Fruit fly (Drosophila melanogaster) whole organism, prepupa: ENCODE data around the gene oaf.

Experiments used
- Blimp-1 ChIP-seq: fragments of 200-800 bp; sonication (Bioruptor generic); optimal IDR thresholded peaks from 3 replicates; lab custom pipeline; 2017; ENCODE audit warnings: missing biosample characterization, missing genetic modification characterization, mild to moderate bottlenecking, moderate library complexity, missing genetic modification reagents
- CG10631 ChIP-seq: fragments of 200-800 bp; sonication (Bioruptor generic); optimal IDR thresholded peaks from 2 replicates; lab custom pipeline; 2016; ENCODE audit warnings: missing biosample characterization, missing genetic modification characterization
- CG10669 ChIP-seq: fragments of 200-800 bp; sonication (Bioruptor generic); optimal IDR thresholded peaks from 3 replicates; lab custom pipeline; 2018; ENCODE audit warnings: missing biosample characterization, mild to moderate bottlenecking, missing genetic modification characterization, moderate library complexity
- CG11294 ChIP-seq: fragments of 200-800 bp; sonication (Bioruptor generic); IDR thresholded peaks from 2 replicates; pipeline ENCODE4 v1.3.6; 2022; ENCODE audit warnings: missing biosample characterization, missing genetic modification characterization
- CG11762 ChIP-seq: fragments of 200-800 bp; sonication (Bioruptor generic); optimal IDR thresholded peaks from 3 replicates; lab custom pipeline; 2016; ENCODE audit warnings: missing biosample characterization, missing genetic modification characterization; ENCODE audit not compliant: insufficient read depth
- CG11902 ChIP-seq: fragments of 200-800 bp; sonication (Bioruptor generic); optimal IDR thresholded peaks from 3 replicates; lab custom pipeline; 2016; ENCODE audit warnings: missing biosample characterization, missing genetic modification characterization
- CG15336 ChIP-seq: fragments of 200-800 bp; sonication (Bioruptor generic); IDR thresholded peaks from 2 replicates; pipeline ENCODE4 v1.3.6; 2022; ENCODE audit warnings: missing biosample characterization, missing genetic modification characterization
- CG3032 ChIP-seq: fragments of 200-800 bp; optimal IDR thresholded peaks from 2 replicates; lab custom pipeline; 2019; ENCODE audit warnings: missing biosample characterization, mild to moderate bottlenecking, missing genetic modification characterization, moderate library complexity
- CG31627 ChIP-seq: fragments of 200-800 bp; sonication (Bioruptor generic); optimal IDR thresholded peaks from 3 replicates; lab custom pipeline; 2016; ENCODE audit warnings: missing biosample characterization, missing genetic modification characterization
- CG32006 ChIP-seq: fragments of 200-800 bp; sonication (Bioruptor generic); optimal IDR thresholded peaks from 3 replicates; lab custom pipeline; 2017; ENCODE audit warnings: missing biosample characterization, mild to moderate bottlenecking, missing genetic modification characterization
- CG34406 ChIP-seq: fragments of 200-800 bp; sonication (Bioruptor generic); optimal IDR thresholded peaks from 3 replicates; lab custom pipeline; 2016; ENCODE audit warnings: missing biosample characterization, missing genetic modification characterization
- CG4318 ChIP-seq: fragments of 200-800 bp; sonication (Bioruptor generic); optimal IDR thresholded peaks from 3 replicates; lab custom pipeline; 2017; ENCODE audit warnings: missing biosample characterization, mild to moderate bottlenecking, missing genetic modification characterization
- CG6163 ChIP-seq: fragments of 200-800 bp; sonication (Bioruptor generic); IDR thresholded peaks from 3 replicates; pipeline ENCODE4 v1.3.6; 2022; ENCODE audit warnings: missing biosample characterization, missing genetic modification characterization
- CG6276 ChIP-seq: fragments of 200-800 bp; sonication (Bioruptor generic); optimal IDR thresholded peaks from 2 replicates; lab custom pipeline; 2017; ENCODE audit warnings: missing biosample characterization, mild to moderate bottlenecking, missing genetic modification characterization
- CG6808 ChIP-seq: fragments of 200-800 bp; sonication (Bioruptor generic); optimal IDR thresholded peaks from 3 replicates; lab custom pipeline; 2017; ENCODE audit warnings: missing biosample characterization, missing genetic modification characterization, mild to moderate bottlenecking, moderate library complexity, missing genetic modification reagents
- CG6854 ChIP-seq: fragments of 200-800 bp; sonication (Bioruptor generic); optimal IDR thresholded peaks from 2 replicates; lab custom pipeline; 2017; ENCODE audit warnings: missing biosample characterization, mild to moderate bottlenecking, missing genetic modification characterization
- CG7368 ChIP-seq: fragments of 200-800 bp; sonication (Bioruptor generic); optimal IDR thresholded peaks from 3 replicates; lab custom pipeline; 2016; ENCODE audit warnings: missing biosample characterization, missing genetic modification characterization
- CG8119 ChIP-seq: fragments of 200-800 bp; sonication (Bioruptor generic); IDR thresholded peaks from 3 replicates; pipeline ENCODE4 v1.3.6; 2022; ENCODE audit warnings: missing biosample characterization, missing genetic modification characterization
- CG8319 ChIP-seq: fragments of 200-800 bp; sonication (Bioruptor generic); optimal IDR thresholded peaks from 3 replicates; lab custom pipeline; 2016; ENCODE audit warnings: missing biosample characterization, missing genetic modification characterization
- CG8632 ChIP-seq: fragments of 200-800 bp; sonication (Bioruptor generic); optimal IDR thresholded peaks from 3 replicates; lab custom pipeline; 2016; ENCODE audit warnings: missing biosample characterization, missing genetic modification characterization
- CG9139 ChIP-seq: fragments of 200-800 bp; sonication (Bioruptor generic); optimal IDR thresholded peaks from 3 replicates; lab custom pipeline; 2017; ENCODE audit warnings: missing biosample characterization, mild to moderate bottlenecking, missing genetic modification characterization
- Eip75B ChIP-seq: fragments of 200-800 bp; sonication (Bioruptor generic); optimal IDR thresholded peaks from 3 replicates; lab custom pipeline; 2016; ENCODE audit warnings: missing biosample characterization, missing genetic modification characterization
- Eip93F ChIP-seq: fragments of 200-800 bp; sonication (Bioruptor generic); optimal IDR thresholded peaks from 2 replicates; lab custom pipeline; 2016; ENCODE audit warnings: missing biosample characterization, mild to moderate bottlenecking, missing genetic modification characterization
- Ets21C ChIP-seq: fragments of 200-800 bp; sonication (Bioruptor generic); optimal IDR thresholded peaks from 3 replicates; lab custom pipeline; 2016; ENCODE audit warnings: missing biosample characterization, missing genetic modification characterization
- Gug ChIP-seq: fragments of 200-800 bp; sonication (Bioruptor generic); IDR thresholded peaks from 2 replicates; pipeline ENCODE4 v1.3.6; 2022; ENCODE audit warnings: missing biosample characterization, missing genetic modification characterization
- Hr38 ChIP-seq: sonication (Bioruptor generic); optimal IDR thresholded peaks from 2 replicates; lab custom pipeline; 2016; ENCODE audit warnings: missing biosample characterization, missing genetic modification characterization
- Hr39 ChIP-seq: fragments of 200-800 bp; sonication (Bioruptor generic); optimal IDR thresholded peaks from 2 replicates; lab custom pipeline; 2016; ENCODE audit warnings: missing biosample characterization, missing genetic modification characterization
- Hr4 ChIP-seq: fragments of 200-800 bp; sonication (Bioruptor generic); optimal IDR thresholded peaks from 3 replicates; lab custom pipeline; 2016; ENCODE audit warnings: missing biosample characterization, missing genetic modification characterization
- Lpt ChIP-seq: fragments of 200-800 bp; sonication (Bioruptor generic); optimal IDR thresholded peaks from 3 replicates; lab custom pipeline; 2016; ENCODE audit warnings: missing biosample characterization, missing genetic modification characterization
- OdsH ChIP-seq: fragments of 200-800 bp; sonication (Bioruptor generic); optimal IDR thresholded peaks from 3 replicates; lab custom pipeline; 2016; ENCODE audit warnings: missing biosample characterization, missing genetic modification characterization
- Sox102F ChIP-seq: fragments of 200-800 bp; sonication (Bioruptor generic); optimal IDR thresholded peaks from 2 replicates; lab custom pipeline; 2016; ENCODE audit warnings: missing biosample characterization, mild to moderate bottlenecking, missing genetic modification characterization
- Sox15 ChIP-seq: fragments of 200-800 bp; sonication (Bioruptor generic); optimal IDR thresholded peaks from 3 replicates; lab custom pipeline; 2016; ENCODE audit warnings: missing biosample characterization, missing genetic modification characterization
- achi ChIP-seq: fragments of 200-800 bp; sonication (Bioruptor generic); optimal IDR thresholded peaks from 3 replicates; lab custom pipeline; 2016; ENCODE audit warnings: missing biosample characterization, missing genetic modification characterization
- acj6 ChIP-seq: fragments of 200-800 bp; sonication (Bioruptor generic); optimal IDR thresholded peaks from 3 replicates; lab custom pipeline; 2016; ENCODE audit warnings: missing biosample characterization, missing genetic modification characterization
- cyc ChIP-seq: fragments of 200-800 bp; sonication (Bioruptor generic); optimal IDR thresholded peaks from 3 replicates; lab custom pipeline; 2016; ENCODE audit warnings: missing biosample characterization, missing genetic modification characterization
- dac ChIP-seq: fragments of 200-800 bp; sonication (Bioruptor generic); optimal IDR thresholded peaks from 2 replicates; lab custom pipeline; 2017; ENCODE audit warnings: missing biosample characterization, mild to moderate bottlenecking, missing genetic modification characterization
- dsx ChIP-seq: fragments of 200-800 bp; optimal IDR thresholded peaks from 3 replicates; lab custom pipeline; 2019; ENCODE audit warnings: missing biosample characterization, mild to moderate bottlenecking, missing genetic modification characterization, moderate library complexity; ENCODE audit not compliant: poor library complexity, severe bottlenecking
- eg ChIP-seq: fragments of 200-800 bp; sonication (Bioruptor generic); IDR thresholded peaks from 3 replicates; pipeline ENCODE4 v1.3.6; 2022; ENCODE audit warnings: missing biosample characterization, missing genetic modification characterization
- fd59A ChIP-seq: fragments of 200-800 bp; sonication (Bioruptor generic); optimal IDR thresholded peaks from 2 replicates; lab custom pipeline; 2017; ENCODE audit warnings: missing biosample characterization, mild to moderate bottlenecking, missing genetic modification characterization, missing genetic modification reagents
- fd85E ChIP-seq: fragments of 200-800 bp; sonication (Bioruptor generic); optimal IDR thresholded peaks from 3 replicates; lab custom pipeline; 2016; ENCODE audit warnings: missing biosample characterization, missing genetic modification characterization
- fkh ChIP-seq: fragments of 200-800 bp; sonication (Bioruptor generic); optimal IDR thresholded peaks from 3 replicates; lab custom pipeline; 2017; ENCODE audit warnings: missing biosample characterization, mild to moderate bottlenecking, missing genetic modification characterization, moderate library complexity
- net ChIP-seq: fragments of 200-800 bp; sonication (Bioruptor generic); optimal IDR thresholded peaks from 3 replicates; lab custom pipeline; 2016; ENCODE audit warnings: missing biosample characterization, missing genetic modification characterization
- pdm3 ChIP-seq: fragments of 200-800 bp; sonication (Bioruptor generic); optimal IDR thresholded peaks from 3 replicates; lab custom pipeline; 2016; ENCODE audit warnings: missing biosample characterization, missing genetic modification characterization
- salr ChIP-seq, 2 experiments: fragments of 200-800 bp; sonication (Bioruptor generic); optimal IDR thresholded peaks; 3 replicates each; lab custom pipeline; 2016 to 2018; ENCODE audit warnings: missing biosample characterization in 2 of 2, missing genetic modification characterization in 2 of 2, mild to moderate bottlenecking in 1 of 2
- spab ChIP-seq: fragments of 200-800 bp; sonication (Bioruptor generic); optimal IDR thresholded peaks from 2 replicates; lab custom pipeline; 2017; ENCODE audit warnings: missing biosample characterization, mild to moderate bottlenecking, missing genetic modification characterization, missing genetic modification reagents
- ss ChIP-seq, 2 experiments: fragments of 200-800 bp; sonication (Bioruptor generic); optimal IDR thresholded peaks; 2 replicates in 1 of 2; 3 replicates in 1 of 2; lab custom pipeline; 2017 to 2018; ENCODE audit warnings: mild to moderate bottlenecking in 2 of 2, missing biosample characterization in 2 of 2, missing genetic modification characterization in 2 of 2, moderate library complexity in 1 of 2
- svp ChIP-seq: fragments of 200-800 bp; sonication (Bioruptor generic); peaks from one replicate; lab custom pipeline; 2016; ENCODE audit warnings: missing biosample characterization, missing genetic modification characterization
- topi ChIP-seq: fragments of 200-800 bp; sonication (Bioruptor generic); optimal IDR thresholded peaks from 3 replicates; lab custom pipeline; 2016; ENCODE audit warnings: missing biosample characterization, missing genetic modification characterization

The oaf gene

DNA sequence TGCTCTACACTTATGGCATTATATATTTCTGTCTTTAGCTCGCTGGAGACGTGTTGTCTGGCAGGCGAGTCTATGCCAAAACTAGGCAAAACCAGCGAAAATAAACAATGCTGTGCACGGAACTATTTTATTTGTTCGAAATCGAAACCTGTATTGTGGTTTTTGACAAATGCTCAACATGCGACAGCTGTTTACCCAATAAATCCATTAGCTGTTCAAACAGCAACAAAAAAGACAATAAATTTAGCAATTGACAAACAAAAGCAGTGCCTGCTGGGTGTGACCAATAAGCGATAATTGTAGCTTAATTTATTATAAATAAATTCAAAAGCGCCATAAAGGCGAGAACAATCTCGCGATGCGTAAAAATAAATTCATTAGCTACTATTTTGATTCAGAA is 20.0 kb upstream of the oaf start:
- no peak for TF ChIP-seq Eip75B (GFP tag; lab: Kevin White, UChicago)
- no peak for TF ChIP-seq Sox102F (GFP tag; lab: Kevin White, UChicago)
- peak; percentile 47 for TF ChIP-seq fkh
- TF ChIP-seq spab (GFP tag; lab: Kevin White, UChicago), result no peak
- no peak for TF ChIP-seq Sox15 (GFP tag; lab: Kevin White, UChicago)
- TF ChIP-seq Hr39 (GFP tag; lab: Kevin White, UChicago), result no peak
- TF ChIP-seq CG7368, result no peak
- TF ChIP-seq ss (GFP tag; optimal IDR thresholded peaks at IDR 0.05; lab: Kevin White, UChicago), result no peak

DNA sequence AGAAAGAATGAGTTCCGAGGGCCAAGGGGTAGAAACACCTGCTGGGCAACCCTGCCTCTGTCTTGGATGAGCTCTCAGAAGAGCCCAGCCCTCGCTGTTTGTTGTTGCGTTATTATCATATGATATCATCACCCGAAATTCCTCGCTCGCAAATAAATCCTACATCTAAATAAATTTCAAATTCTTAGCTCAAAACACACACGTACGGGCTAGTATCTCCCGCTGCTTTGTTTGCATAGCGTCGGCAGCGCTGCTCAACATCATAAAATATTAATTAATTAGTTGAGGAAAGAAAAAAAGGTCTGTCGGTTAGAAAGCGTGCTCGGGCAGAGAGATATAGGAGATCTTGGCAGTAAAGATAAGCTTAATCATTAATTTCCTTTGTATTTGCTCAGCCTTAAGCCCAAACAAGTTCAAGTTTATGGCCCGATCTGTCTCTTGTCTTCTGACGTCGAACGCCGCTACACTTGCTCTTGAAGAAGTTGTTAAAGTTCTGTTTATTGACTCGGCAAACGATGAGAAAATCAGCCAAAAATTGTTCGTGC is 18.8 kb upstream of the oaf start:
- TF ChIP-seq CG6276 (GFP tag; lab: Kevin White, UChicago), result no peak
- TF ChIP-seq Ets21C (GFP tag; lab: Kevin White, UChicago), result no peak
- no peak for TF ChIP-seq CG34406
- no peak for TF ChIP-seq CG8119
- TF ChIP-seq fd85E (GFP tag; lab: Kevin White, UChicago), result no peak
- TF ChIP-seq Eip93F (GFP tag; lab: Kevin White, UChicago), result no peak
- TF ChIP-seq CG11294 (GFP tag; lab: Robert Waterston, UW), result no peak
- no peak for TF ChIP-seq CG10631 (GFP tag; lab: Kevin White, UChicago)
- no peak for TF ChIP-seq CG31627 (GFP tag; lab: Kevin White, UChicago)
- TF ChIP-seq Blimp-1 (GFP tag; lab: Kevin White, UChicago), result no peak
- TF ChIP-seq Sox15 (GFP tag; lab: Kevin White, UChicago), result no peak
- TF ChIP-seq CG10669, result no peak

DNA sequence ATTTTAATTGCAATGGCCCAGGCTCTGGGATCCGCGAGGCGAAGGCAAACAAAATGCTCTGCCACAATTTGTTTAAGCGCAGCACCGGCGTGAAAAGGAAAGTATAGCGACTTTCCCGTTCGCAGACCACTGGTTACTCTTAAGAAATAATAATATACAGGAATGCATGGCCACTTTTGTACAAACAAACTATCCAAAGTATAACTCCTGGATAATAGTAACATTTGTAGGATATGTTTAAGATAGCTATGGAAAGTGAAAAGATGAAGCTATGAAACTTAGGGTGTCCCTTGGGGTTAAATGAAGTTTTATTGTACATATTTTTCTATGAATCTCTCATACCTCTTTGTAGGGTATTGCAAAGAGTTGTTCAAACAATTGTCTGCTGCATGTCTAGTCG is 14.4 kb upstream of the oaf start:
- TF ChIP-seq CG11902 (GFP tag; lab: Kevin White, UChicago) (no peak), cyc (GFP tag; lab: Kevin White, UChicago) (no peak), dsx (GFP tag; lab: Kevin White, UChicago) (no peak), CG3032 (tag; lab: Kevin White, UChicago) (no peak), pdm3 (GFP tag; lab: Kevin White, UChicago) (peak; percentile 55), CG8319 (no peak), dac (GFP tag; lab: Kevin White, UChicago) (peak; percentile 45), acj6 (GFP tag; lab: Kevin White, UChicago) (peak; percentile 9), net (GFP tag; lab: Kevin White, UChicago) (peak; percentile 42), CG6163 (GFP tag; lab: Robert Waterston, UW) (0 out of 3 replicates have a peak, but pooled peaks have one; percentile 26), eg (GFP tag; lab: Robert Waterston, UW) (peak; percentile 64; the same call in 2 of the 3 replicates), CG11762 (GFP tag; lab: Kevin White, UChicago) (no peak), Hr39 (GFP tag; lab: Kevin White, UChicago) (no peak), achi (GFP tag; lab: Kevin White, UChicago) (peak; percentile 37), CG32006 (GFP tag; lab: Kevin White, UChicago) (peak; percentile 89), CG7368 (no peak), Hr4 (GFP tag; lab: Kevin White, UChicago) (peak; percentile 90), fd59A (no peak), CG6808 (GFP tag; lab: Kevin White, UChicago) (no peak), Hr38 (no peak), CG15336 (GFP tag; lab: Robert Waterston, UW) (peak; percentile 84), CG8632 (GFP tag; lab: Kevin White, UChicago) (no peak), CG4318 (GFP tag; lab: Kevin White, UChicago) (peak; percentile 78), Eip93F (GFP tag; lab: Kevin White, UChicago) (no peak), salr (GFP tag; optimal IDR thresholded peaks at IDR 0.05; lab: Kevin White, UChicago) (peak in 1 of 2 experiments; percentile 45), svp (GFP tag; lab: Kevin White, UChicago) (no peak), CG8119 (peak; percentile 81), CG6854 (GFP tag; lab: Kevin White, UChicago) (no peak), OdsH (GFP tag; lab: Kevin White, UChicago) (peak; percentile 26), topi (no peak), Lpt (GFP tag; lab: Kevin White, UChicago) (peak; percentile 63), CG9139 (no peak), Gug (GFP tag; lab: Robert Waterston, UW) (peak; percentile 47; the same call in 1 of the 2 replicates), CG31627 (GFP tag; lab: Kevin White, UChicago) (no peak)
